Fruit fly (Drosophila melanogaster): ENCODE measurements around the gene timeout.

DNA sequence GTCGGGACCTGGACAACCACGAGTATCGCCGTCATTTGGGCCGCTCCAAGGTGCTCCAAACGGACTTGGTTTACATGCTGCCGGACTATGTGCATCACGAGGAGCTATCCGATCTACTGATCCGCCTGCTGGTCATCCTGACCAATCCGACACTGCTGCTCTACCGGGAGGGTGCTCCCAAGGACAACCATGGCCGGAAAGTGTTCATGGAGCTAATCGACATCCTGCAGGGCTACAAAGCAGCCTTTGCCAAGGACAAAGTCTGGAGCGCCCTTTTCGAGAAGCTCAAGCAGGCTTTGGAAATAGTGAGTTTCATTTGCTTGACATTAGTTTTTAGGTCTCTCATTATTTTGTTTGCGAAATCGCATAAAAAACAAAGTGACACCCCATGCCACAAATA is 491 bp downstream of the timeout start, which contains the start of gene CG34308:
- TF ChIP-seq CG8301 (tag; optimal IDR thresholded peaks at IDR 0.05) = no peak
- TF ChIP-seq CG9948 (tag; optimal IDR thresholded peaks at IDR 0.05) = no peak
- no peak for TF ChIP-seq Pif1A (GFP tag; optimal IDR thresholded peaks at IDR 0.05)
- TF ChIP-seq CG14655 (GFP tag; optimal IDR thresholded peaks at IDR 0.05) = no peak
- TF ChIP-seq EcR (GFP tag; optimal IDR thresholded peaks at IDR 0.05) = no peak
- TF ChIP-seq fd96Ca (GFP tag; IDR thresholded peaks at IDR 0.05) = no peak
- TF ChIP-seq CG4496 (GFP tag; IDR thresholded peaks at IDR 0.05) = no peak
- TF ChIP-seq CG17806 (tag; optimal IDR thresholded peaks at IDR 0.05) = no peak
- TF ChIP-seq gl (tag; optimal IDR thresholded peaks at IDR 0.05) = no peak
- no peak for TF ChIP-seq CG13204 (GFP tag; optimal IDR thresholded peaks at IDR 0.05)
- TF ChIP-seq Snoo (tag; optimal IDR thresholded peaks at IDR 0.05) = no peak
- TF ChIP-seq CG12605 (GFP tag; IDR thresholded peaks at IDR 0.05) = no peak
- TF ChIP-seq D1 (tag; optimal IDR thresholded peaks at IDR 0.05) = no peak
- no peak for TF ChIP-seq CG10348 (GFP tag; IDR thresholded peaks at IDR 0.05)

Measured in whole organism, pupa.